Worm (Caenorhabditis elegans): ENCODE results near the gene C14H10.3.

ce11 chrX:10182613-10183012, 45.3 kb downstream of the C14H10.3 start:
- TF ChIP-seq ceh-30 (tag; optimal IDR thresholded peaks at IDR 0.05) (no peak), nhr-232 (tag; optimal IDR thresholded peaks at IDR 0.05) (no peak), elt-4 (tag; optimal IDR thresholded peaks at IDR 0.05) (no peak), dmd-4 (tag; optimal IDR thresholded peaks at IDR 0.05; ENCODE audit: borderline replicate concordance) (no peak), nhr-11 (tag; optimal IDR thresholded peaks at IDR 0.05) (no peak), ama-1 (optimal IDR thresholded peaks at IDR 0.05) (no peak)

Data from whole organism, late embryonic.